Fruit fly (Drosophila melanogaster) whole organism, prepupa: ENCODE measurements around the gene Pss.
"Not testable (repeated sequence)": the region's sequence is repeated elsewhere in the genome, so short reads cannot be mapped to it uniquely, and the experiment has no call there.

Source experiments
- CG10631 ChIP-seq: fragments of 200-800 bp; sonication (Bioruptor generic); optimal IDR thresholded peaks from 2 replicates; lab custom pipeline; 2016; ENCODE audit warnings: missing biosample characterization, missing genetic modification characterization
- CG11762 ChIP-seq: fragments of 200-800 bp; sonication (Bioruptor generic); optimal IDR thresholded peaks from 3 replicates; lab custom pipeline; 2016; ENCODE audit warnings: missing biosample characterization, missing genetic modification characterization; ENCODE audit not compliant: insufficient read depth
- CG11902 ChIP-seq: fragments of 200-800 bp; sonication (Bioruptor generic); optimal IDR thresholded peaks from 3 replicates; lab custom pipeline; 2016; ENCODE audit warnings: missing biosample characterization, missing genetic modification characterization
- CG15336 ChIP-seq: fragments of 200-800 bp; sonication (Bioruptor generic); IDR thresholded peaks from 2 replicates; pipeline ENCODE4 v1.3.6; 2022; ENCODE audit warnings: missing biosample characterization, missing genetic modification characterization
- CG16779 ChIP-seq: fragments of 200-800 bp; sonication (Bioruptor generic); optimal IDR thresholded peaks from 3 replicates; lab custom pipeline; 2017; ENCODE audit warnings: missing biosample characterization, mild to moderate bottlenecking, missing genetic modification characterization
- CG31627 ChIP-seq: fragments of 200-800 bp; sonication (Bioruptor generic); optimal IDR thresholded peaks from 3 replicates; lab custom pipeline; 2016; ENCODE audit warnings: missing biosample characterization, missing genetic modification characterization
- CG32006 ChIP-seq: fragments of 200-800 bp; sonication (Bioruptor generic); optimal IDR thresholded peaks from 3 replicates; lab custom pipeline; 2017; ENCODE audit warnings: missing biosample characterization, mild to moderate bottlenecking, missing genetic modification characterization
- CG3919 ChIP-seq: fragments of 200-800 bp; sonication (Bioruptor generic); optimal IDR thresholded peaks from 3 replicates; lab custom pipeline; 2016; ENCODE audit warnings: missing biosample characterization, missing genetic modification characterization
- CG4318 ChIP-seq: fragments of 200-800 bp; sonication (Bioruptor generic); optimal IDR thresholded peaks from 3 replicates; lab custom pipeline; 2017; ENCODE audit warnings: missing biosample characterization, mild to moderate bottlenecking, missing genetic modification characterization
- CG6163 ChIP-seq: fragments of 200-800 bp; sonication (Bioruptor generic); IDR thresholded peaks from 3 replicates; pipeline ENCODE4 v1.3.6; 2022; ENCODE audit warnings: missing biosample characterization, missing genetic modification characterization
- CG6276 ChIP-seq: fragments of 200-800 bp; sonication (Bioruptor generic); optimal IDR thresholded peaks from 2 replicates; lab custom pipeline; 2017; ENCODE audit warnings: missing biosample characterization, mild to moderate bottlenecking, missing genetic modification characterization
- CG6808 ChIP-seq: fragments of 200-800 bp; sonication (Bioruptor generic); optimal IDR thresholded peaks from 3 replicates; lab custom pipeline; 2017; ENCODE audit warnings: missing biosample characterization, missing genetic modification characterization, mild to moderate bottlenecking, moderate library complexity, missing genetic modification reagents
- CG6854 ChIP-seq: fragments of 200-800 bp; sonication (Bioruptor generic); optimal IDR thresholded peaks from 2 replicates; lab custom pipeline; 2017; ENCODE audit warnings: missing biosample characterization, mild to moderate bottlenecking, missing genetic modification characterization
- CG8319 ChIP-seq: fragments of 200-800 bp; sonication (Bioruptor generic); optimal IDR thresholded peaks from 3 replicates; lab custom pipeline; 2016; ENCODE audit warnings: missing biosample characterization, missing genetic modification characterization
- CG8632 ChIP-seq: fragments of 200-800 bp; sonication (Bioruptor generic); optimal IDR thresholded peaks from 3 replicates; lab custom pipeline; 2016; ENCODE audit warnings: missing biosample characterization, missing genetic modification characterization
- Eip78C ChIP-seq: fragments of 200-800 bp; sonication (Bioruptor generic); peaks from one replicate; lab custom pipeline; 2016; ENCODE audit warnings: missing biosample characterization, missing genetic modification characterization
- Ets96B ChIP-seq: fragments of 200-800 bp; optimal IDR thresholded peaks from 2 replicates; lab custom pipeline; 2019; ENCODE audit warnings: missing biosample characterization, mild to moderate bottlenecking, missing genetic modification characterization, moderate library complexity
- Gug ChIP-seq: fragments of 200-800 bp; sonication (Bioruptor generic); IDR thresholded peaks from 2 replicates; pipeline ENCODE4 v1.3.6; 2022; ENCODE audit warnings: missing biosample characterization, missing genetic modification characterization
- Hr4 ChIP-seq: fragments of 200-800 bp; sonication (Bioruptor generic); optimal IDR thresholded peaks from 3 replicates; lab custom pipeline; 2016; ENCODE audit warnings: missing biosample characterization, missing genetic modification characterization
- Met ChIP-seq: fragments of 200-800 bp; sonication (Bioruptor generic); optimal IDR thresholded peaks from 3 replicates; lab custom pipeline; 2016; ENCODE audit warnings: missing biosample characterization, missing genetic modification characterization
- OdsH ChIP-seq: fragments of 200-800 bp; sonication (Bioruptor generic); optimal IDR thresholded peaks from 3 replicates; lab custom pipeline; 2016; ENCODE audit warnings: missing biosample characterization, missing genetic modification characterization
- Smox ChIP-seq: fragments of 200-800 bp; sonication (Bioruptor generic); optimal IDR thresholded peaks from 3 replicates; lab custom pipeline; 2016; ENCODE audit warnings: missing biosample characterization, missing genetic modification characterization
- achi ChIP-seq: fragments of 200-800 bp; sonication (Bioruptor generic); optimal IDR thresholded peaks from 3 replicates; lab custom pipeline; 2016; ENCODE audit warnings: missing biosample characterization, missing genetic modification characterization
- dsx ChIP-seq: fragments of 200-800 bp; optimal IDR thresholded peaks from 3 replicates; lab custom pipeline; 2019; ENCODE audit warnings: missing biosample characterization, mild to moderate bottlenecking, missing genetic modification characterization, moderate library complexity; ENCODE audit not compliant: poor library complexity, severe bottlenecking
- esn ChIP-seq: fragments of 200-800 bp; sonication (Bioruptor generic); optimal IDR thresholded peaks from 2 replicates; lab custom pipeline; 2016; ENCODE audit warnings: missing biosample characterization, mild to moderate bottlenecking, missing genetic modification characterization, moderate library complexity
- fd59A ChIP-seq: fragments of 200-800 bp; sonication (Bioruptor generic); optimal IDR thresholded peaks from 2 replicates; lab custom pipeline; 2017; ENCODE audit warnings: missing biosample characterization, mild to moderate bottlenecking, missing genetic modification characterization, missing genetic modification reagents
- fd85E ChIP-seq: fragments of 200-800 bp; sonication (Bioruptor generic); optimal IDR thresholded peaks from 3 replicates; lab custom pipeline; 2016; ENCODE audit warnings: missing biosample characterization, missing genetic modification characterization
- lz ChIP-seq: fragments of 200-800 bp; sonication (Bioruptor generic); optimal IDR thresholded peaks from 3 replicates; lab custom pipeline; 2016; ENCODE audit warnings: missing biosample characterization, missing genetic modification characterization
- pdm3 ChIP-seq: fragments of 200-800 bp; sonication (Bioruptor generic); optimal IDR thresholded peaks from 3 replicates; lab custom pipeline; 2016; ENCODE audit warnings: missing biosample characterization, missing genetic modification characterization
- salr ChIP-seq, 2 experiments: fragments of 200-800 bp; sonication (Bioruptor generic); optimal IDR thresholded peaks; 3 replicates each; lab custom pipeline; 2016 to 2018; ENCODE audit warnings: missing biosample characterization in 2 of 2, missing genetic modification characterization in 2 of 2, mild to moderate bottlenecking in 1 of 2
- spab ChIP-seq: fragments of 200-800 bp; sonication (Bioruptor generic); optimal IDR thresholded peaks from 2 replicates; lab custom pipeline; 2017; ENCODE audit warnings: missing biosample characterization, mild to moderate bottlenecking, missing genetic modification characterization, missing genetic modification reagents
- topi ChIP-seq: fragments of 200-800 bp; sonication (Bioruptor generic); optimal IDR thresholded peaks from 3 replicates; lab custom pipeline; 2016; ENCODE audit warnings: missing biosample characterization, missing genetic modification characterization
- vri ChIP-seq: fragments of 200-800 bp; sonication (Bioruptor generic); optimal IDR thresholded peaks from 3 replicates; lab custom pipeline; 2016; ENCODE audit warnings: missing biosample characterization, mild to moderate bottlenecking, missing genetic modification characterization

Gene Pss

dm6 chr3L:20508136-20508635 lies 17.8 kb downstream of the Pss start (continued):
- peak; percentile 91 for TF ChIP-seq CG6808
- TF ChIP-seq CG10631 (GFP tag; lab: Kevin White, UChicago), result peak; percentile 93
- peak; percentile 94 for TF ChIP-seq esn
- TF ChIP-seq topi, result peak; percentile 94
- TF ChIP-seq CG8319 (GFP tag; lab: Kevin White, UChicago), result peak; percentile 88
- peak; percentile 82 for TF ChIP-seq Ets96B (tag; lab: Kevin White, UChicago)
- peak; percentile 84 for TF ChIP-seq fd59A
- peak; percentile 92 for TF ChIP-seq OdsH (GFP tag; lab: Kevin White, UChicago)
- peak; percentile 90 for TF ChIP-seq Smox (GFP tag; lab: Kevin White, UChicago)
- TF ChIP-seq spab (GFP tag; lab: Kevin White, UChicago), result peak; percentile 87
- peak; percentile 94 for TF ChIP-seq CG31627
- TF ChIP-seq CG8632 (GFP tag; lab: Kevin White, UChicago), result peak; percentile 90
- TF ChIP-seq CG15336 (GFP tag; lab: Robert Waterston, UW), result peak; percentile 84
- TF ChIP-seq CG11762 (GFP tag; lab: Kevin White, UChicago), result peak; percentile 83
- TF ChIP-seq CG16779, result peak; percentile 81
- TF ChIP-seq CG6276 (GFP tag; lab: Kevin White, UChicago), result peak; percentile 83

- TF ChIP-seq Hr4 (no peak), CG15336 (GFP tag; lab: Robert Waterston, UW) (0 out of 2 replicates have a peak, but pooled peaks have one; percentile 18), CG16779 (no peak), Eip78C (GFP tag; lab: Kevin White, UChicago) (peak; percentile 70)
- TF ChIP-seq, all 60 proteins: peak for 2
These were observed 18.4 kb downstream of the Pss start for dm6 chr3L:20507552-20507951.

dm6 chr3L:20505732-20506131 lies 20.2 kb downstream of the Pss start, which contains the start of gene CG5078:
CG5078 (plus strand) TSS chr3L:20506032.
- no peak for TF ChIP-seq CG6163 (GFP tag; lab: Robert Waterston, UW)
- no peak for TF ChIP-seq salr (GFP tag; optimal IDR thresholded peaks at IDR 0.05; lab: Kevin White, UChicago)
- TF ChIP-seq spab (GFP tag; lab: Kevin White, UChicago), result no peak

dm6 chr3L:20503886-20504285 lies 22.1 kb downstream of the Pss start, which contains the start of gene CG17637:
CG17637 (plus strand) TSS chr3L:20504186.
- TF ChIP-seq lz (GFP tag; lab: Kevin White, UChicago); CG31627; Met: not testable (repeated sequence)

- TF ChIP-seq pdm3 (GFP tag; lab: Kevin White, UChicago), result no peak
- TF ChIP-seq Ets96B (tag; lab: Kevin White, UChicago), result no peak
- TF ChIP-seq CG6854 (GFP tag; lab: Kevin White, UChicago), result no peak
- TF ChIP-seq CG11902 (GFP tag; lab: Kevin White, UChicago), result no peak
- no peak for TF ChIP-seq Gug
- no peak for TF ChIP-seq vri
- no peak for TF ChIP-seq CG4318 (GFP tag; lab: Kevin White, UChicago)
- no peak for TF ChIP-seq fd85E (GFP tag; lab: Kevin White, UChicago)
- TF ChIP-seq Smox (GFP tag; lab: Kevin White, UChicago), result no peak
- no peak for TF ChIP-seq CG3919 (GFP tag; lab: Kevin White, UChicago)
- no peak for TF ChIP-seq achi (GFP tag; lab: Kevin White, UChicago)
- no peak for TF ChIP-seq CG32006 (GFP tag; lab: Kevin White, UChicago)
- no peak for TF ChIP-seq dsx
- no peak for TF ChIP-seq CG31627
These were observed 22.7 kb downstream of the Pss start for dm6 chr3L:20503256-20503655.
